Fruit fly (Drosophila melanogaster) whole organism, embryonic: ENCODE measurements around the gene CG13917.

ENCODE experiments used
- B-H1 ChIP-seq: fragments of 200-800 bp; sonication (Bioruptor generic); IDR thresholded peaks from 3 replicates; pipeline ENCODE4 v1.3.6; 2022; ENCODE audit warnings: missing biosample characterization, missing genetic modification characterization
- B-H2 ChIP-seq: fragments of 200-800 bp; sonication (Bioruptor generic); optimal IDR thresholded peaks from 2 replicates; lab custom pipeline; 2018; ENCODE audit warnings: missing biosample characterization, mild to moderate bottlenecking, missing genetic modification characterization
- BEAF-32 ChIP-seq: fragments of 200-800 bp; sonication (Bioruptor generic); optimal IDR thresholded peaks from 3 replicates; lab custom pipeline; 2017; ENCODE audit warnings: missing biosample characterization, missing genetic modification characterization, mild to moderate bottlenecking, moderate library complexity, missing genetic modification reagents
- CG1024 ChIP-seq: fragments of 200-800 bp; sonication (Bioruptor generic); IDR thresholded peaks from 2 replicates; pipeline ENCODE4 v1.3.6; 2022; ENCODE audit warnings: missing biosample characterization, missing genetic modification characterization
- CG11085 ChIP-seq: fragments of 200-800 bp; sonication (Bioruptor generic); IDR thresholded peaks from 2 replicates; pipeline ENCODE4 v1.3.6; 2022; ENCODE audit warnings: missing biosample characterization, missing genetic modification characterization
- CG13775 ChIP-seq: fragments of 200-800 bp; sonication (Bioruptor generic); optimal IDR thresholded peaks from 3 replicates; lab custom pipeline; 2017; ENCODE audit warnings: missing biosample characterization, mild to moderate bottlenecking, missing genetic modification characterization
- CG15269 ChIP-seq: fragments of 200-800 bp; sonication (Bioruptor generic); optimal IDR thresholded peaks from 2 replicates; lab custom pipeline; 2018; ENCODE audit warnings: missing biosample characterization, mild to moderate bottlenecking, missing genetic modification characterization, moderate library complexity
- CG2120 ChIP-seq: fragments of 200-800 bp; sonication (Bioruptor generic); optimal IDR thresholded peaks from 3 replicates; lab custom pipeline; 2016; ENCODE audit warnings: missing biosample characterization, missing genetic modification characterization
- CG3163 ChIP-seq: fragments of 200-800 bp; sonication (Bioruptor generic); optimal IDR thresholded peaks from 3 replicates; lab custom pipeline; 2016; ENCODE audit warnings: missing biosample characterization, missing genetic modification characterization
- CG3281 ChIP-seq: fragments of 200-800 bp; sonication (Bioruptor generic); optimal IDR thresholded peaks from 3 replicates; lab custom pipeline; 2017; ENCODE audit warnings: missing biosample characterization, mild to moderate bottlenecking, missing genetic modification characterization
- CG4424 ChIP-seq: fragments of 200-800 bp; sonication (Bioruptor generic); optimal IDR thresholded peaks from 3 replicates; lab custom pipeline; 2016; ENCODE audit warnings: missing biosample characterization, missing genetic modification characterization
- CG4707 ChIP-seq: fragments of 200-800 bp; sonication (Bioruptor generic); optimal IDR thresholded peaks from 2 replicates; lab custom pipeline; 2018; ENCODE audit warnings: missing biosample characterization, mild to moderate bottlenecking, missing genetic modification characterization, moderate library complexity
- CG7928 ChIP-seq: fragments of 200-800 bp; sonication (Bioruptor generic); optimal IDR thresholded peaks from 2 replicates; lab custom pipeline; 2017; ENCODE audit warnings: missing biosample characterization, mild to moderate bottlenecking, missing genetic modification characterization
- CG8290 ChIP-seq, 3 experiments: fragments of 200-800 bp; sonication (Bioruptor generic); optimal IDR thresholded peaks; 2 replicates each; lab custom pipeline; 2016 to 2019; ENCODE audit warnings: missing biosample characterization in 3 of 3, missing genetic modification characterization in 3 of 3, mild to moderate bottlenecking in 2 of 3, moderate library complexity in 1 of 3
- CG8924 ChIP-seq: fragments of 200-800 bp; optimal IDR thresholded peaks from 3 replicates; lab custom pipeline; 2019; ENCODE audit warnings: missing biosample characterization, mild to moderate bottlenecking, missing genetic modification characterization, moderate library complexity
- CG9215 ChIP-seq: fragments of 200-800 bp; sonication (Bioruptor generic); IDR thresholded peaks from 2 replicates; pipeline ENCODE4 v1.3.6; 2022; ENCODE audit warnings: missing biosample characterization, missing genetic modification characterization
- D19A ChIP-seq: fragments of 200-800 bp; optimal IDR thresholded peaks from 3 replicates; lab custom pipeline; 2019; ENCODE audit warnings: missing biosample characterization, mild to moderate bottlenecking, missing genetic modification characterization, moderate library complexity
- Deaf1 ChIP-seq: fragments of 200-800 bp; optimal IDR thresholded peaks from 3 replicates; lab custom pipeline; 2019; ENCODE audit warnings: missing biosample characterization, mild to moderate bottlenecking, missing genetic modification characterization, moderate library complexity
- Ets65A ChIP-seq: fragments of 200-800 bp; sonication (Bioruptor generic); peaks from one replicate; lab custom pipeline; 2016; ENCODE audit warnings: missing biosample characterization, missing genetic modification characterization
- Hmx ChIP-seq: fragments of 200-800 bp; sonication (Bioruptor generic); optimal IDR thresholded peaks from 2 replicates; lab custom pipeline; 2016; ENCODE audit warnings: missing biosample characterization, missing genetic modification characterization
- Jarid2 ChIP-seq: fragments of 200-800 bp; sonication (Bioruptor generic); optimal IDR thresholded peaks from 3 replicates; lab custom pipeline; 2017; ENCODE audit warnings: mild to moderate bottlenecking, missing biosample characterization, missing genetic modification reagents, missing genetic modification characterization
- Lim3 ChIP-seq: fragments of 200-800 bp; sonication (Bioruptor generic); IDR thresholded peaks from 2 replicates; pipeline ENCODE4 v1.3.6; 2022; ENCODE audit warnings: missing biosample characterization, missing genetic modification characterization
- MBD-R2 ChIP-seq: fragments of 200-800 bp; sonication (Bioruptor generic); IDR thresholded peaks from 2 replicates; pipeline ENCODE4 v1.3.6; 2022; ENCODE audit warnings: missing biosample characterization, missing genetic modification characterization
- Pdp1 ChIP-seq, 2 experiments: fragments of 200-800 bp; sonication (Bioruptor generic); optimal IDR thresholded peaks; 3 replicates each; lab custom pipeline; 2016; ENCODE audit warnings: missing biosample characterization in 2 of 2, missing genetic modification characterization in 2 of 2, mild to moderate bottlenecking in 1 of 2, moderate library complexity in 1 of 2
- Ravus ChIP-seq: fragments of 200-800 bp; sonication (Bioruptor generic); IDR thresholded peaks from 2 replicates; pipeline ENCODE4 v1.3.6; 2022; ENCODE audit warnings: missing biosample characterization, missing genetic modification characterization
- aop ChIP-seq: fragments of 200-800 bp; sonication (Bioruptor generic); IDR thresholded peaks from 2 replicates; pipeline ENCODE4 v1.3.6; 2022; ENCODE audit warnings: missing biosample characterization, missing genetic modification characterization
- az2 ChIP-seq: fragments of 200-800 bp; sonication (Bioruptor generic); optimal IDR thresholded peaks from 3 replicates; lab custom pipeline; 2016; ENCODE audit warnings: missing biosample characterization, missing genetic modification characterization
- bbx ChIP-seq: fragments of 200-800 bp; sonication (Bioruptor generic); IDR thresholded peaks from 2 replicates; pipeline ENCODE4 v1.3.6; 2022; ENCODE audit warnings: missing biosample characterization, missing genetic modification characterization; ENCODE audit not compliant: partially characterized antibody
- bcd ChIP-seq: fragments of 200-800 bp; sonication (Bioruptor generic); optimal IDR thresholded peaks from 2 replicates; lab custom pipeline; 2017; ENCODE audit warnings: missing biosample characterization, mild to moderate bottlenecking, missing genetic modification characterization
- bowl ChIP-seq: fragments of 200-800 bp; sonication (Bioruptor generic); IDR thresholded peaks from 2 replicates; pipeline ENCODE4 v1.3.6; 2022; ENCODE audit warnings: missing biosample characterization, missing genetic modification characterization
- cato ChIP-seq: fragments of 200-800 bp; sonication (Bioruptor generic); optimal IDR thresholded peaks from 2 replicates; lab custom pipeline; 2016; ENCODE audit warnings: missing biosample characterization, missing genetic modification characterization, borderline replicate concordance
- cg ChIP-seq: fragments of 200-800 bp; sonication (Bioruptor generic); optimal IDR thresholded peaks from 3 replicates; lab custom pipeline; 2019; ENCODE audit warnings: missing biosample characterization, mild to moderate bottlenecking, missing genetic modification characterization, moderate library complexity
- dan ChIP-seq: fragments of 200-800 bp; sonication (Bioruptor generic); IDR thresholded peaks from 2 replicates; pipeline ENCODE4 v1.3.6; 2022; ENCODE audit warnings: missing biosample characterization, missing genetic modification characterization
- dm ChIP-seq: fragments of 200-800 bp; sonication (Bioruptor generic); optimal IDR thresholded peaks from 3 replicates; lab custom pipeline; 2016; ENCODE audit warnings: missing biosample characterization, missing genetic modification characterization
- fd3F ChIP-seq: fragments of 200-800 bp; sonication (Bioruptor generic); optimal IDR thresholded peaks from 2 replicates; lab custom pipeline; 2018; ENCODE audit warnings: missing biosample characterization, mild to moderate bottlenecking, missing genetic modification characterization, moderate library complexity
- gce ChIP-seq: fragments of 200-800 bp; sonication (Bioruptor generic); IDR thresholded peaks from 3 replicates; pipeline ENCODE4 v1.3.6; 2022; ENCODE audit warnings: missing biosample characterization, missing genetic modification characterization
- gro ChIP-seq: fragments of 200-800 bp; sonication (Bioruptor generic); optimal IDR thresholded peaks from 2 replicates; lab custom pipeline; 2016; ENCODE audit warnings: missing biosample characterization, missing genetic modification characterization
- kni ChIP-seq: fragments of 200-800 bp; sonication (Bioruptor generic); optimal IDR thresholded peaks from 3 replicates; lab custom pipeline; 2017; ENCODE audit warnings: mild to moderate bottlenecking, missing biosample characterization, missing genetic modification reagents, missing genetic modification characterization
- lab ChIP-seq: fragments of 200-800 bp; sonication (Bioruptor generic); optimal IDR thresholded peaks from 3 replicates; lab custom pipeline; 2017; ENCODE audit warnings: missing biosample characterization, missing genetic modification characterization, mild to moderate bottlenecking, moderate library complexity, missing genetic modification reagents
- lmd ChIP-seq: fragments of 200-800 bp; sonication (Bioruptor generic); IDR thresholded peaks from 2 replicates; pipeline ENCODE4 v1.3.6; 2022; ENCODE audit warnings: missing biosample characterization, missing genetic modification characterization
- lov ChIP-seq, 2 experiments: fragments of 200-800 bp in 1 of 2; fragments of >200 bp in 1 of 2; sonication (Bioruptor generic) in 1 of 2; IDR thresholded peaks in 1 of 2; optimal IDR thresholded peaks in 1 of 2; 2 replicates in 1 of 2; 3 replicates in 1 of 2; pipeline versions ENCODE4 v1.3.6 to Lab custom; 2017 to 2022; ENCODE audit warnings: missing biosample characterization in 1 of 2, missing genetic modification characterization in 1 of 2
- luna ChIP-seq: fragments of 200-800 bp; sonication (Bioruptor generic); optimal IDR thresholded peaks from 2 replicates; lab custom pipeline; 2016; ENCODE audit warnings: missing biosample characterization, missing genetic modification characterization
- nmo ChIP-seq: fragments of 200-800 bp; sonication (Bioruptor generic); optimal IDR thresholded peaks from 2 replicates; lab custom pipeline; 2018; ENCODE audit warnings: missing biosample characterization, mild to moderate bottlenecking, missing genetic modification characterization, moderate library complexity
- nom ChIP-seq: fragments of 200-800 bp; sonication (Bioruptor generic); optimal IDR thresholded peaks from 2 replicates; lab custom pipeline; 2017; ENCODE audit warnings: missing biosample characterization, missing genetic modification characterization, mild to moderate bottlenecking, moderate library complexity, missing genetic modification reagents
- odd ChIP-seq: fragments of 200-800 bp; sonication (Bioruptor generic); optimal IDR thresholded peaks from 2 replicates; lab custom pipeline; 2017; ENCODE audit warnings: missing biosample characterization, mild to moderate bottlenecking, missing genetic modification characterization
- phol ChIP-seq: fragments of 200-800 bp; sonication (Bioruptor generic); optimal IDR thresholded peaks from 3 replicates; lab custom pipeline; 2018; ENCODE audit warnings: missing biosample characterization, mild to moderate bottlenecking, missing genetic modification characterization, moderate library complexity
- ro ChIP-seq: fragments of 200-800 bp; sonication (Bioruptor generic); IDR thresholded peaks from 2 replicates; pipeline ENCODE4 v1.3.6; 2022; ENCODE audit warnings: missing biosample characterization, missing genetic modification characterization
- tio ChIP-seq: fragments of 200-800 bp; sonication (Bioruptor generic); optimal IDR thresholded peaks from 2 replicates; lab custom pipeline; 2017; ENCODE audit warnings: missing biosample characterization, missing genetic modification characterization, inconsistent platforms
- unpg ChIP-seq: fragments of 200-800 bp; sonication (Bioruptor generic); optimal IDR thresholded peaks from 3 replicates; lab custom pipeline; 2018; ENCODE audit warnings: missing biosample characterization, mild to moderate bottlenecking, missing genetic modification characterization, moderate library complexity

Gene CG13917

DNA sequence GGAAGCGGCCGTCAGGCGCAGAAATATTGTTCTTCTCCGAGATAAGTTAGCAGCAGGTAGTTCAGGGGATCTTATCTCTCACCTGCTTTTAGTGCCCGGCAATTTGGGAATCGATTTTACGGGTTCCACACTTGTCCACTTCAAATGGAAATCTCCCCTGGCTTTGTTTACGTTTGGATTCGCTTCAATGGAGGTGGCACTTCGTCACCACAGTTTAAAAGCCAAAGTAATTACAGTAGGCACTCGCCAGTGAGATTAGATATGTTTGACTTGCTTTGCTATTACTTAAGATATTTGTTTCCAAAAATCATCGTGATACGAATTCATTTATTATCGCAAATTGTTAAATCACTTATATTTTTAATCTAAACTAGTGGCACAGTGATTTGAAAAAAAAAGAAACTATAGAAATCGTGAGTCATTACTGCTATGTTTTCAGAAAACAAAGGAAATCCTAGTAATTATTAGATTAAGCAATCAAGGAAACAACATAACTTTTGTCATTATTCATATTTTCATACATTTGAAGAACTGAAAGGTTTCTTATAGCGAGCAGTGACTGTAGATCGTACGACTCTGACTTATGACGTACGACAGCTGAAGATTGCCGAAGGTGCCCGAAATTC, 28.0 kb upstream of the CG13917 start (continued):
- TF ChIP-seq gro (GFP tag; lab: Kevin White, UChicago): peak; percentile 69
- peak; percentile 49 for TF ChIP-seq Deaf1
- no peak for TF ChIP-seq Jarid2 (GFP tag; lab: Kevin White, UChicago)
- 0 out of 2 replicates have a peak, but pooled peaks have one; percentile 0 for TF ChIP-seq Ravus (GFP tag; lab: Robert Waterston, UW)
- TF ChIP-seq MBD-R2: no peak; the same call in 1 of the 2 replicates
- no peak for TF ChIP-seq kni
- no peak for TF ChIP-seq dan (GFP tag; lab: Robert Waterston, UW)
- peak; percentile 40 for TF ChIP-seq az2 (GFP tag; lab: Kevin White, UChicago)
- peak; percentile 6 for TF ChIP-seq B-H2 (GFP tag; lab: Kevin White, UChicago)
- TF ChIP-seq CG15269 (tag; lab: Kevin White, UChicago): peak; percentile 83
- TF ChIP-seq BEAF-32 (GFP tag; lab: Kevin White, UChicago): no peak
- TF ChIP-seq CG11085 (GFP tag; lab: Robert Waterston, UW): 0 out of 2 replicates have a peak, but pooled peaks have one; percentile 9
- TF ChIP-seq CG4424 (GFP tag; lab: Kevin White, UChicago): peak; percentile 59
- TF ChIP-seq aop (GFP tag; lab: Robert Waterston, UW): no peak
- TF ChIP-seq nom (GFP tag; lab: Kevin White, UChicago): no peak
- TF ChIP-seq unpg (GFP tag; lab: Kevin White, UChicago): peak; percentile 50
- peak; percentile 81 for TF ChIP-seq CG3281 (GFP tag; lab: Kevin White, UChicago)
- no peak; the same call in 2 of the 3 replicates for TF ChIP-seq gce (GFP tag; lab: Robert Waterston, UW)
- peak; percentile 95 for TF ChIP-seq Ets65A
- peak; percentile 76 for TF ChIP-seq CG8924 (tag; lab: Kevin White, UChicago)
- TF ChIP-seq Lim3 (GFP tag; lab: Robert Waterston, UW): no peak
- peak; percentile 48 for TF ChIP-seq fd3F
- TF ChIP-seq bbx (GFP tag; lab: Robert Waterston, UW): no peak
- TF ChIP-seq tio (GFP tag; lab: Kevin White, UChicago): no peak
- peak; percentile 52 for TF ChIP-seq phol (tag; lab: Kevin White, UChicago)
- peak; percentile 13 for TF ChIP-seq cato (GFP tag; lab: Kevin White, UChicago)
- peak; percentile 42 for TF ChIP-seq CG13775 (GFP tag; lab: Kevin White, UChicago)
- no peak for TF ChIP-seq CG4707 (GFP tag; lab: Kevin White, UChicago)
- TF ChIP-seq B-H1 (GFP tag; lab: Robert Waterston, UW): no peak
- no peak for TF ChIP-seq luna (GFP tag; lab: Kevin White, UChicago)
- peak; percentile 60 for TF ChIP-seq nmo
- TF ChIP-seq Hmx (GFP tag; lab: Kevin White, UChicago): peak; percentile 54
- TF ChIP-seq CG8290 (GFP tag; optimal IDR thresholded peaks at IDR 0.05; lab: Kevin White, UChicago): no peak
- no peak for TF ChIP-seq CG8290 (tag; optimal IDR thresholded peaks at IDR 0.05; lab: Kevin White, UChicago)
- peak; percentile 89 for TF ChIP-seq CG2120 (GFP tag; lab: Kevin White, UChicago)
- no peak for TF ChIP-seq cg
- TF ChIP-seq D19A (tag; lab: Kevin White, UChicago): peak; percentile 34
- peak; percentile 46 to 59 for TF ChIP-seq Pdp1 (GFP tag; optimal IDR thresholded peaks at IDR 0.05; lab: Kevin White, UChicago)
- TF ChIP-seq CG1024 (GFP tag; lab: Robert Waterston, UW): no peak
- TF ChIP-seq ro (GFP tag; lab: Robert Waterston, UW): no peak
- TF ChIP-seq bcd (GFP tag; lab: Kevin White, UChicago): peak; percentile 56
- TF ChIP-seq dm (GFP tag; lab: Kevin White, UChicago): no peak
- peak; percentile 18 for TF ChIP-seq CG7928 (GFP tag; lab: Kevin White, UChicago)
- TF ChIP-seq CG9215 (GFP tag; lab: Robert Waterston, UW): peak; percentile 41; the same call in 1 of the 2 replicates
- TF ChIP-seq odd: peak; percentile 50
- peak; percentile 81 for TF ChIP-seq lab (GFP tag; lab: Kevin White, UChicago)
- no peak for TF ChIP-seq CG3163 (GFP tag; lab: Kevin White, UChicago)
- TF ChIP-seq bowl (GFP tag; lab: Robert Waterston, UW): no peak
- no peak for TF ChIP-seq lov (optimal IDR thresholded peaks at IDR 0.05; lab: Kevin White, UChicago)
- no peak for TF ChIP-seq lov (GFP tag; IDR thresholded peaks at IDR 0.05; lab: Robert Waterston, UW)
- peak; percentile 59; the same call in 1 of the 2 replicates for TF ChIP-seq lmd (GFP tag; lab: Robert Waterston, UW)
